Worm (Caenorhabditis elegans) whole organism, late embryonic: ENCODE data around the gene Y43F8B.2.

Experiments
- ama-1 ChIP-seq: fragments of 150-350 bp; optimal IDR thresholded peaks from 2 replicates; lab custom pipeline; 2014
- dmd-4 ChIP-seq: sonication (generic microtip); optimal IDR thresholded peaks from 2 replicates; lab custom pipeline; 2016; ENCODE audit warnings: borderline replicate concordance, missing genetic modification characterization, missing compliant biosample characterization
- fkh-10 ChIP-seq: fragments of 150-350 bp; optimal IDR thresholded peaks from 2 replicates; lab custom pipeline; 2014; ENCODE audit warnings: missing biosample characterization, missing genetic modification reagents, missing genetic modification characterization
- gmeb-2 ChIP-seq: sonication (generic microtip); optimal IDR thresholded peaks from 2 replicates; lab custom pipeline; 2016; ENCODE audit warnings: missing genetic modification characterization, inconsistent platforms, missing compliant biosample characterization
- lim-6 ChIP-seq: sonication (generic microtip); optimal IDR thresholded peaks from 2 replicates; lab custom pipeline; 2016; ENCODE audit warnings: missing genetic modification characterization, missing compliant biosample characterization
- pqm-1 ChIP-seq: sonication (generic microtip); optimal IDR thresholded peaks from 2 replicates; lab custom pipeline; 2016; ENCODE audit warnings: missing genetic modification characterization, missing compliant biosample characterization
- ref-2 ChIP-seq: sonication (generic microtip); optimal IDR thresholded peaks from 2 replicates; lab custom pipeline; 2016; ENCODE audit warnings: missing genetic modification characterization, missing compliant biosample characterization

DNA sequence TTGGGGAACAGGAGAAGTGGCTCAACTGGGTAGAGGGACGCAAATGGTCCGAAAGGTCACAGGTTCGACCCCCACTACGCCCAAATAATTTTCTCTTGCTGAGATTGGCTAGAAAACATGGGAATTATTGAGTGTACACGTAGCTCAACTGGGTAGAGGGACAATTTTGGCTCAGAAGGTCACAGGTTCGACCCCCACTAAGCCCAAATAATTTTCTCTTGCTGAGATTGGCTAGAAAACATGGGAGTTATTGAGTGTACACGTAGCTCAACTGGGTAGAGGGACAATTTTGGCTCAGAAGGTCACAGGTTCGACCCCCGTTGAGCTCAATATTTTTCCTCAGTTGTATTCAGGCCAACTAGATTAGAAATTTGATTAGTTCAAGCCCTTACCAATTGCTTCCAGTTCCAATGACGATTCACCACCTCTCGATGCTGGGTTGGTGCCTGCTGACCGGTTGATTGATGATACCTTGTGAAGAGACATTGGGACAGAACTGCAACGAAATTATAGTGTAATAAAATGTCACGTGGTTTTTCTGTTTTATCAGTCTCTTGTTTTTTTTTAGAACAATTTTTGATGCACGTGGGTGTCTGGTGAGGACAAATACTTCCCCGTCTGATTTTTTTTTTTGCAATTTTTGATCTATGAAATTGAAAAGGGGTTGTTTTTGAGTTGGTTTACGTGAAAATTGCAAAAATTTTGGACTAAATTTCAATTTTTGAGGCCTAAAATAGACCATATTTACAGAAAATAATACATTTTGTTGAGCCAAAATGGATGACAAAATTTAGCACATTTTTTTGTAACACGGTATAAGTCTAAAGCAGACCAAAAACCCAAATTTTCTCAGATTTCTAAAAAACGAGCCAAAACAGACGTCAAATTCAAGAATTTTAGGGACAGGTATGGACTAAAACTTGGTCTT is 11.3 kb downstream of the Y43F8B.2 start:
- TF ChIP-seq ref-2 (tag; lab: Kevin White, UChicago): no peak
- no peak for TF ChIP-seq pqm-1 (tag; lab: Kevin White, UChicago)
- TF ChIP-seq lim-6 (tag; lab: Kevin White, UChicago): no peak
- TF ChIP-seq ama-1 (lab: Kevin White, UChicago): no peak
- no peak for TF ChIP-seq fkh-10 (GFP tag; lab: Kevin White, UChicago)
- TF ChIP-seq dmd-4 (tag; lab: Kevin White, UChicago): no peak
- TF ChIP-seq gmeb-2 (tag; lab: Kevin White, UChicago): no peak
